Fruit fly (Drosophila melanogaster) whole organism, embryonic: Measurements from ENCODE around the gene CG3841.

Experiments used
- Abd-B ChIP-seq: fragments of 200-800 bp; sonication (Bioruptor generic); optimal IDR thresholded peaks from 2 replicates; lab custom pipeline; 2018; ENCODE audit warnings: missing biosample characterization, mild to moderate bottlenecking, missing genetic modification characterization, moderate library complexity
- Atf6 ChIP-seq: fragments of 200-800 bp; sonication (Bioruptor generic); IDR thresholded peaks from 2 replicates; pipeline ENCODE4 v1.3.6; 2022; ENCODE audit warnings: missing biosample characterization, missing genetic modification characterization
- BtbVII ChIP-seq: fragments of 200-800 bp; sonication (Bioruptor generic); optimal IDR thresholded peaks from 3 replicates; lab custom pipeline; 2017; ENCODE audit warnings: missing biosample characterization, mild to moderate bottlenecking, missing genetic modification characterization
- CG10267 ChIP-seq: fragments of 200-800 bp; sonication (Bioruptor generic); optimal IDR thresholded peaks from 2 replicates; lab custom pipeline; 2018; ENCODE audit warnings: missing biosample characterization, mild to moderate bottlenecking, missing genetic modification characterization, moderate library complexity
- CG10366 ChIP-seq: fragments of 200-800 bp; sonication (Bioruptor generic); IDR thresholded peaks from 2 replicates; pipeline ENCODE4 v1.3.6; 2022; ENCODE audit warnings: missing biosample characterization, missing genetic modification characterization
- CG10959 ChIP-seq: fragments of 200-800 bp; sonication (Bioruptor generic); IDR thresholded peaks from 2 replicates; pipeline ENCODE4 v1.3.6; 2022; ENCODE audit warnings: missing biosample characterization, missing genetic modification characterization
- CG12744 ChIP-seq: fragments of 200-800 bp; sonication (Bioruptor generic); optimal IDR thresholded peaks from 2 replicates; lab custom pipeline; 2016; ENCODE audit warnings: missing biosample characterization, missing genetic modification characterization
- CG15696 ChIP-seq: fragments of 200-800 bp; sonication (Bioruptor generic); optimal IDR thresholded peaks from 2 replicates; lab custom pipeline; 2019; ENCODE audit warnings: missing biosample characterization, mild to moderate bottlenecking, missing genetic modification characterization, moderate library complexity
- CG16779 ChIP-seq: fragments of 200-800 bp; sonication (Bioruptor generic); IDR thresholded peaks from 2 replicates; pipeline ENCODE4 v1.3.6; 2022; ENCODE audit warnings: missing biosample characterization, missing genetic modification characterization
- CG16815 ChIP-seq: fragments of 200-800 bp; sonication (Bioruptor generic); optimal IDR thresholded peaks from 3 replicates; lab custom pipeline; 2017; ENCODE audit warnings: missing biosample characterization, mild to moderate bottlenecking, missing genetic modification characterization
- CG17385 ChIP-seq: fragments of 200-800 bp; sonication (Bioruptor generic); optimal IDR thresholded peaks from 3 replicates; lab custom pipeline; 2018; ENCODE audit warnings: missing biosample characterization, mild to moderate bottlenecking, missing genetic modification characterization
- CG17802 ChIP-seq: fragments of 200-800 bp; sonication (Bioruptor generic); optimal IDR thresholded peaks from 2 replicates; lab custom pipeline; 2018; ENCODE audit warnings: missing biosample characterization, mild to moderate bottlenecking, missing genetic modification characterization, moderate library complexity
- CG18262 ChIP-seq: fragments of 200-800 bp; optimal IDR thresholded peaks from 3 replicates; lab custom pipeline; 2019; ENCODE audit warnings: missing biosample characterization, mild to moderate bottlenecking, missing genetic modification characterization, moderate library complexity
- CG2116 ChIP-seq: fragments of 200-800 bp; sonication (Bioruptor generic); optimal IDR thresholded peaks from 3 replicates; lab custom pipeline; 2018; ENCODE audit warnings: missing biosample characterization, mild to moderate bottlenecking, missing genetic modification characterization
- CG2678 ChIP-seq: fragments of 200-800 bp; sonication (Bioruptor generic); optimal IDR thresholded peaks from 3 replicates; lab custom pipeline; 2019; ENCODE audit warnings: missing biosample characterization, mild to moderate bottlenecking, missing genetic modification characterization, moderate library complexity
- CG31365 ChIP-seq: fragments of 200-800 bp; sonication (Bioruptor generic); optimal IDR thresholded peaks from 2 replicates; lab custom pipeline; 2018; ENCODE audit warnings: missing biosample characterization, mild to moderate bottlenecking, missing genetic modification characterization
- CG3838 ChIP-seq: fragments of 200-800 bp; sonication (Bioruptor generic); optimal IDR thresholded peaks from 3 replicates; lab custom pipeline; 2016; ENCODE audit warnings: missing biosample characterization, missing genetic modification characterization
- CG6175 ChIP-seq: fragments of 200-800 bp; sonication (Bioruptor generic); IDR thresholded peaks from 3 replicates; pipeline ENCODE4 v1.3.6; 2022; ENCODE audit warnings: missing biosample characterization, missing genetic modification characterization
- CG7839 ChIP-seq: fragments of 200-800 bp; sonication (Bioruptor generic); optimal IDR thresholded peaks from 3 replicates; lab custom pipeline; 2018; ENCODE audit warnings: missing biosample characterization, mild to moderate bottlenecking, missing genetic modification characterization, moderate library complexity
- CG8944 ChIP-seq: fragments of 200-800 bp; sonication (Bioruptor generic); optimal IDR thresholded peaks from 3 replicates; lab custom pipeline; 2016; ENCODE audit warnings: missing biosample characterization, missing genetic modification characterization
- CHES-1-like ChIP-seq: fragments of 200-800 bp; sonication (Bioruptor generic); optimal IDR thresholded peaks from 2 replicates; lab custom pipeline; 2016; ENCODE audit warnings: missing biosample characterization, missing genetic modification characterization
- Chrac-16 ChIP-seq: fragments of 200-800 bp; sonication (Bioruptor generic); optimal IDR thresholded peaks from 3 replicates; lab custom pipeline; 2016; ENCODE audit warnings: missing biosample characterization, missing genetic modification characterization
- D ChIP-seq, 2 experiments: fragments of 200-800 bp in 1 of 2; fragments of >200 bp in 1 of 2; sonication (Bioruptor generic) in 1 of 2; optimal IDR thresholded peaks; 2 replicates in 1 of 2; 3 replicates in 1 of 2; lab custom pipeline; 2017; ENCODE audit warnings: mild to moderate bottlenecking in 1 of 2, missing biosample characterization in 1 of 2, missing genetic modification characterization in 1 of 2, missing genetic modification reagents in 1 of 2
- Drgx ChIP-seq: fragments of 200-800 bp; sonication (Bioruptor generic); IDR thresholded peaks from 2 replicates; pipeline ENCODE4 v1.3.6; 2022; ENCODE audit warnings: missing biosample characterization, missing genetic modification characterization
- Fer1 ChIP-seq: fragments of 200-800 bp; sonication (Bioruptor generic); optimal IDR thresholded peaks from 2 replicates; lab custom pipeline; 2017; ENCODE audit warnings: missing biosample characterization, mild to moderate bottlenecking, missing genetic modification characterization
- HHEX ChIP-seq: fragments of 200-800 bp; sonication (Bioruptor generic); optimal IDR thresholded peaks from 3 replicates; lab custom pipeline; 2017; ENCODE audit warnings: missing biosample characterization, mild to moderate bottlenecking, missing genetic modification characterization, missing genetic modification reagents
- HmgZ ChIP-seq: fragments of 200-800 bp; sonication (Bioruptor generic); optimal IDR thresholded peaks from 2 replicates; lab custom pipeline; 2018; ENCODE audit warnings: missing biosample characterization, mild to moderate bottlenecking, missing genetic modification characterization
- Mrtf ChIP-seq: fragments of 200-800 bp; sonication (Bioruptor generic); IDR thresholded peaks from 3 replicates; pipeline ENCODE4 v1.3.6; 2022; ENCODE audit warnings: missing biosample characterization, missing genetic modification characterization
- Ptx1 ChIP-seq: fragments of 200-800 bp; sonication (Bioruptor generic); IDR thresholded peaks from 2 replicates; pipeline ENCODE4 v1.3.6; 2022; ENCODE audit warnings: missing biosample characterization, missing genetic modification characterization
- Xbp1 ChIP-seq: fragments of 200-800 bp; sonication (Bioruptor generic); optimal IDR thresholded peaks from 3 replicates; lab custom pipeline; 2016; ENCODE audit warnings: missing biosample characterization, mild to moderate bottlenecking, missing genetic modification characterization
- abd-A ChIP-seq: fragments of 200-800 bp; sonication (Bioruptor generic); optimal IDR thresholded peaks from 3 replicates; lab custom pipeline; 2019; ENCODE audit warnings: missing biosample characterization, mild to moderate bottlenecking, missing genetic modification characterization, moderate library complexity
- ash1 ChIP-seq: fragments of 200-800 bp; sonication (Bioruptor generic); optimal IDR thresholded peaks from 2 replicates; lab custom pipeline; 2018; ENCODE audit warnings: missing biosample characterization, mild to moderate bottlenecking, missing genetic modification characterization
- bbx ChIP-seq: fragments of 200-800 bp; sonication (Bioruptor generic); IDR thresholded peaks from 2 replicates; pipeline ENCODE4 v1.3.6; 2022; ENCODE audit warnings: missing biosample characterization, missing genetic modification characterization; ENCODE audit not compliant: partially characterized antibody
- bowl ChIP-seq: fragments of 200-800 bp; sonication (Bioruptor generic); IDR thresholded peaks from 2 replicates; pipeline ENCODE4 v1.3.6; 2022; ENCODE audit warnings: missing biosample characterization, missing genetic modification characterization
- dan ChIP-seq: fragments of 200-800 bp; sonication (Bioruptor generic); IDR thresholded peaks from 2 replicates; pipeline ENCODE4 v1.3.6; 2022; ENCODE audit warnings: missing biosample characterization, missing genetic modification characterization
- danr ChIP-seq: fragments of 200-800 bp; sonication (Bioruptor generic); IDR thresholded peaks from 2 replicates; pipeline ENCODE4 v1.3.6; 2022; ENCODE audit warnings: missing biosample characterization, missing genetic modification characterization
- grau ChIP-seq: fragments of 200-800 bp; optimal IDR thresholded peaks from 3 replicates; lab custom pipeline; 2019; ENCODE audit warnings: missing biosample characterization, mild to moderate bottlenecking, missing genetic modification characterization, moderate library complexity
- ham ChIP-seq: fragments of 200-800 bp; sonication (Bioruptor generic); IDR thresholded peaks from 2 replicates; pipeline ENCODE4 v1.3.6; 2022; ENCODE audit warnings: missing biosample characterization, missing genetic modification characterization
- hkb ChIP-seq, 2 experiments: fragments of 200-800 bp in 1 of 2; fragments of >200 bp in 1 of 2; sonication (Bioruptor generic) in 1 of 2; IDR thresholded peaks in 1 of 2; optimal IDR thresholded peaks in 1 of 2; 2 replicates each; pipeline versions ENCODE4 v1.3.6 to Lab custom; 2017 to 2022; ENCODE audit warnings: missing biosample characterization in 1 of 2, missing genetic modification characterization in 1 of 2
- lbe ChIP-seq: fragments of 200-800 bp; sonication (Bioruptor generic); optimal IDR thresholded peaks from 2 replicates; lab custom pipeline; 2016; ENCODE audit warnings: missing biosample characterization, mild to moderate bottlenecking, missing genetic modification characterization
- nom ChIP-seq: fragments of 200-800 bp; sonication (Bioruptor generic); optimal IDR thresholded peaks from 2 replicates; lab custom pipeline; 2017; ENCODE audit warnings: missing biosample characterization, missing genetic modification characterization, mild to moderate bottlenecking, moderate library complexity, missing genetic modification reagents
- pb ChIP-seq: fragments of 200-800 bp; sonication (Bioruptor generic); optimal IDR thresholded peaks from 3 replicates; lab custom pipeline; 2016; ENCODE audit warnings: missing biosample characterization, missing genetic modification characterization
- pros ChIP-seq: fragments of 200-800 bp; sonication (Bioruptor generic); optimal IDR thresholded peaks from 3 replicates; lab custom pipeline; 2019; ENCODE audit warnings: missing biosample characterization, mild to moderate bottlenecking, missing genetic modification characterization, moderate library complexity
- sc ChIP-seq, 3 experiments: fragments of >200 bp in 2 of 3; fragments of 200-800 bp in 1 of 3; sonication (Bioruptor generic) in 1 of 3; optimal IDR thresholded peaks; 2 replicates in 2 of 3; 3 replicates in 1 of 3; lab custom pipeline; 2017; ENCODE audit warnings: mild to moderate bottlenecking in 1 of 3, missing biosample characterization in 1 of 3, missing genetic modification characterization in 1 of 3, missing genetic modification reagents in 1 of 3
- schlank ChIP-seq: fragments of 200-800 bp; sonication (Bioruptor generic); optimal IDR thresholded peaks from 2 replicates; lab custom pipeline; 2018; ENCODE audit warnings: missing biosample characterization, mild to moderate bottlenecking, missing genetic modification characterization
- sob ChIP-seq: fragments of 200-800 bp; sonication (Bioruptor generic); IDR thresholded peaks from 2 replicates; pipeline ENCODE4 v1.3.6; 2022; ENCODE audit warnings: missing biosample characterization, missing genetic modification characterization
- ssp ChIP-seq: fragments of 200-800 bp; sonication (Bioruptor generic); IDR thresholded peaks from 2 replicates; pipeline ENCODE4 v1.3.6; 2022; ENCODE audit warnings: missing biosample characterization, missing genetic modification characterization
- tgo ChIP-seq: fragments of 200-800 bp; sonication (Bioruptor generic); IDR thresholded peaks from 3 replicates; pipeline ENCODE4 v1.3.6; 2022; ENCODE audit warnings: missing biosample characterization, missing genetic modification characterization
- trem ChIP-seq: fragments of 200-800 bp; optimal IDR thresholded peaks from 3 replicates; lab custom pipeline; 2019; ENCODE audit warnings: missing biosample characterization, mild to moderate bottlenecking, missing genetic modification characterization, moderate library complexity

CG3841 gene

dm6 chr2L:9633098-9633497 lies 43.8 kb downstream of the CG3841 start (continued):
- TF ChIP-seq lbe (GFP tag; lab: Kevin White, UChicago): no peak
- TF ChIP-seq CG10267 (tag; lab: Kevin White, UChicago): peak; percentile 8
- peak; percentile 49; the same call in 1 of the 3 replicates for TF ChIP-seq Mrtf
- TF ChIP-seq CG2116 (GFP tag; lab: Kevin White, UChicago): peak; percentile 26
- peak; percentile 63 for TF ChIP-seq CG18262 (tag; lab: Kevin White, UChicago)
- TF ChIP-seq Fer1: no peak
- TF ChIP-seq abd-A (tag; lab: Kevin White, UChicago): no peak
- peak; percentile 43 for TF ChIP-seq ash1 (GFP tag; lab: Kevin White, UChicago)
- TF ChIP-seq nom (GFP tag; lab: Kevin White, UChicago): no peak
- TF ChIP-seq Chrac-16: no peak
- TF ChIP-seq CG2678: peak; percentile 71
- TF ChIP-seq bbx (GFP tag; lab: Robert Waterston, UW): no peak
- TF ChIP-seq schlank (tag; lab: Kevin White, UChicago): peak; percentile 8
- TF ChIP-seq tgo (GFP tag; lab: Robert Waterston, UW): peak; percentile 34; the same call in 1 of the 3 replicates
- peak; percentile 14 for TF ChIP-seq CG7839 (tag; lab: Kevin White, UChicago)
- peak; percentile 53 for TF ChIP-seq CG3838
- TF ChIP-seq HmgZ: no peak
- TF ChIP-seq CG16779: no peak
- peak; percentile 12 for TF ChIP-seq CG16815 (GFP tag; lab: Kevin White, UChicago)
- TF ChIP-seq danr (GFP tag; lab: Robert Waterston, UW): peak; percentile 42
- 0 out of 2 replicates have a peak, but pooled peaks have one; percentile 11 for TF ChIP-seq Ptx1 (GFP tag; lab: Robert Waterston, UW)
- peak; percentile 19; the same call in 1 of the 2 replicates for TF ChIP-seq Atf6 (GFP tag; lab: Robert Waterston, UW)
- TF ChIP-seq Xbp1 (GFP tag; lab: Kevin White, UChicago): no peak
- no peak; the same call in 1 of the 2 replicates for TF ChIP-seq ssp (GFP tag; lab: Robert Waterston, UW)
- peak; percentile 82 for TF ChIP-seq CG10959 (GFP tag; lab: Robert Waterston, UW)
- peak; percentile 18 for TF ChIP-seq CG8944 (GFP tag; lab: Kevin White, UChicago)
- TF ChIP-seq Drgx: no peak
- TF ChIP-seq HHEX (GFP tag; lab: Kevin White, UChicago): peak; percentile 55
- TF ChIP-seq CHES-1-like (GFP tag; lab: Kevin White, UChicago): peak; percentile 18
- peak; percentile 96 for TF ChIP-seq CG15696
- peak; percentile 37 for TF ChIP-seq pb (GFP tag; lab: Kevin White, UChicago)
- no peak for TF ChIP-seq bowl
- TF ChIP-seq sob (GFP tag; lab: Robert Waterston, UW): peak; percentile 68
- no peak for TF ChIP-seq sc (optimal IDR thresholded peaks at IDR 0.05; lab: Kevin White, UChicago)
- peak; percentile 51 for TF ChIP-seq sc (GFP tag; optimal IDR thresholded peaks at IDR 0.05; lab: Kevin White, UChicago)
- TF ChIP-seq hkb (optimal IDR thresholded peaks at IDR 0.05; lab: Kevin White, UChicago): no peak
- TF ChIP-seq hkb (GFP tag; IDR thresholded peaks at IDR 0.05; lab: Robert Waterston, UW): no peak
- TF ChIP-seq D (optimal IDR thresholded peaks at IDR 0.05; lab: Kevin White, UChicago): no peak
- TF ChIP-seq D (GFP tag; optimal IDR thresholded peaks at IDR 0.05; lab: Kevin White, UChicago): peak; percentile 77
- peak; percentile 24 for TF ChIP-seq pros (GFP tag; lab: Kevin White, UChicago)
- no peak for TF ChIP-seq grau
- TF ChIP-seq dan (GFP tag; lab: Robert Waterston, UW): no peak
- TF ChIP-seq ham (GFP tag; lab: Robert Waterston, UW): no peak
- TF ChIP-seq CG17385 (GFP tag; lab: Kevin White, UChicago): no peak
- peak; percentile 37 for TF ChIP-seq CG17802 (tag; lab: Kevin White, UChicago)
- no peak for TF ChIP-seq Abd-B (GFP tag; lab: Kevin White, UChicago)
- TF ChIP-seq CG31365 (tag; lab: Kevin White, UChicago): peak; percentile 27
- TF ChIP-seq CG6175 (GFP tag; lab: Robert Waterston, UW): 0 out of 3 replicates have a peak, but pooled peaks have one; percentile 30
- TF ChIP-seq CG10366 (GFP tag; lab: Robert Waterston, UW): peak; percentile 32; the same call in 1 of the 2 replicates
- TF ChIP-seq trem (tag; lab: Kevin White, UChicago): peak; percentile 34
- no peak for TF ChIP-seq CG12744
- peak; percentile 38 for TF ChIP-seq BtbVII (GFP tag; lab: Kevin White, UChicago)
